Worm (Caenorhabditis elegans): ENCODE data around the gene tbh-1.
A peak's percentile ranks its signal among the peaks of the same experiment; 100 is the strongest.

tbh-1 gene

DNA sequence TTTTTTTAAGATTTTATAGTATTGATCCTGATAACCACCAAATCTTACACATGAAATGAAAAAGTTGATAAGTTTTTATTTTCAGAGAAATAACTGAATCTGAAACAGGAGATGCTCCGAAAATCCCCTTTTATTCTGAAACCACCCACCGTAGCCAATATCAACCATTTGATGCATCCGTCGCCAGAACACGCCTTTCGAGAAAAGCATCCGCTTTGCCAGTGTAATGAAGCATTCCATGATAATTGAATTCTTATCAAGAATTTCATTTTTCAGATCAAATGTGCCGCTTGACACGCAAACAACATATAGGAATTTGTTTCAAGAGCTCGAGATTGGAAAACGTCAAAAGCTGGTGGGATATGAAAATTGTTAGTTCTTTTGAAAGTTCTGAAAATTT, at the start of gene tbh-1:
TSS of gene tbh-1 (minus strand) at position 101 of the 400 bp plus-strand sequence.
- TF ChIP-seq dao-5 (tag; optimal IDR thresholded peaks at IDR 0.05): no peak
- no peak for TF ChIP-seq him-1 (tag; optimal IDR thresholded peaks at IDR 0.05)
- no peak for TF ChIP-seq W03F9.2 (tag; optimal IDR thresholded peaks at IDR 0.05)

DNA sequence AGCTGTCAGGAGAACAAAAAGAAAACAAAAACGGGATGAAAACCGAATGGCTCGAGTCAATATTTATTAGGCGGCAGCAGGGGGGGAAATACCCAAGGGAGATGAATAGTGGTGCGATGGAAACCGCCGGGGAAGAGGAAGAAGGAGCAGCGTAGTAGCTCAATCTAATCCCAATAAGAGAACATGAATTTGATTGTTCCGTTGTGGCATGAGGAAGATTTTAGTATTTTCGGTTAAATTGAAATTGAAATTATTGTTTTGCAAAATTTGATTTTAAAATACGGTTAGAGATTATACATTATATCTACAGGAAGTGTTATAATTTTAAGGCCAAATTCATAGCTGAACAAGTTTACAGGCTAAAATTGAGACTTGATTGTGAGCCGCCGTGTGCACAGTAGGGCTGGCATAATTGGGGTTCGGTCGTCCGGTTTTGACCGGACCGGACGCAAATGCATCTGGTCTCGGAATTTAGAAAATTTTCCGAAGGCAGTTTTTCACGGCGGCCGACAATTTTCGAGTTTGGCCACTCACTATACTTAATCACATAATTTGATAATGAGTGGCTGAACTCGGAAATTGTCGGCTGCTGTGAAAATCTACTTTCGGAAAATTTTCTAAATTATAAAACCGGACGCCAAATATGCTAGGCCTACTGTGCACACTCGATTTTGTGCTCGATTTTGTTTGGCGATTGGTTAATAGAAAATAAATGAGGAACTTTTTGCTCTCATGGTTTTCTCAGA, 47.5 kb upstream of the tbh-1 start:
- TF ChIP-seq W03F9.2 (tag; optimal IDR thresholded peaks at IDR 0.05) (no peak), him-1 (tag; optimal IDR thresholded peaks at IDR 0.05) (no peak), dao-5 (tag; optimal IDR thresholded peaks at IDR 0.05) (no peak)

DNA sequence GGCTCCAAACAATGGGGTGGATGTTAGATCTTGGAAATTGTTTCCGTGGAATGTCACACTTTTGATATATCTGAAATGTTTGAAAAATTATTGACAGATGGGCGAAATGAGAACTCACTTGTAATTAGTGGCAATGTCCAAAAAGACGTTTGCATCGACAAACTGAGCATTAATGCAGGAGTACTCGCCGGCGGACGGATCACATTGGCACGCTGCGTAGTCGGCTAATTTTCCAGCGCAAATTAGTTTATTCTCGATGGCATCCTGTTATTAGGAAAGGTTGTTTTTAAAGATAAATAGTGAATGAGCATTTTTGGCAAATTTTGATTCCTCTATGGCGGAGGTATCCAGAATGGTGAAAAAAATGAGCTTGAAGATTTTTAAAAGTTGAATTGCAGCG, 46.1 kb upstream of the tbh-1 start:
- TF ChIP-seq W03F9.2 (tag; optimal IDR thresholded peaks at IDR 0.05): no peak

DNA sequence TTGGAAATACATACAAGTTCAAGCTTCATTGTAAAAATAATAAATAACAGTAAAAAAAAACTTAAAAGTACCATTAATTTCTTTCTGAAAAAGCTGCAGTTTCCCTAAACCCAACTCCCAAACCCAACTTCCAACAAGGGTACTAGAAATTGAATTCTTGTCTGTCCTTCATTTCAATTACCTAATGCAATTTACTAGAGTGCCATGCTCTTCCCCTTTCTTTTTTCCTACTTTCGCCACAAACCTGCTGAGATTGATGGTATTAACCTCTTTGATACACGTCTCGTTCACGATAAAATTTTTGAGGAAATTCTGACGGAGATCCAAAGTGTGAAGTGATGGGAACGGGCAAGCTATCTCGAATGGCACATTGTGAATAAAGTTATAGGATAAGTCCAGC, 43.2 kb upstream of the tbh-1 start:
- TF ChIP-seq dao-5 (tag; optimal IDR thresholded peaks at IDR 0.05): no peak
- TF ChIP-seq him-1 (tag; optimal IDR thresholded peaks at IDR 0.05): no peak
- TF ChIP-seq W03F9.2 (tag; optimal IDR thresholded peaks at IDR 0.05): no peak

DNA sequence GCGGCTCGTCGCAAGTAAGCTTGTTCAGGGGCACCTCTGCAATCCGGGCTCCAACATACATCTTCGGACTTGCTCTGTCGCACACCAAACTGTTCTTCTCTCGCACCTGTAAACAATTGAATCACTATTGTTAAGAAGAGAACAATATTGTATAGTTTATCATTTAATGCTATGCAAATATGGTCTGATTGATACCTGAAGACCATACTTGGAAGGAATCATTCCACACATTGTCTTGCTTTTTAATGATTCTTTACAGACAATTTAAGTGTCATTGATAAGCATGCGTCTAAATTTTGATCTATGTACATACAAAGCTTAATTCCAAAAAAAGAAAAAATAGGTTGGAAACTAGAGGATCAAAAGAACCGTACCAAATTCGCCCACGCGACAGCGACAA, 42.2 kb upstream of the tbh-1 start:
- TF ChIP-seq dao-5 (tag; optimal IDR thresholded peaks at IDR 0.05) (no peak), him-1 (tag; optimal IDR thresholded peaks at IDR 0.05) (no peak), W03F9.2 (tag; optimal IDR thresholded peaks at IDR 0.05) (no peak)

DNA sequence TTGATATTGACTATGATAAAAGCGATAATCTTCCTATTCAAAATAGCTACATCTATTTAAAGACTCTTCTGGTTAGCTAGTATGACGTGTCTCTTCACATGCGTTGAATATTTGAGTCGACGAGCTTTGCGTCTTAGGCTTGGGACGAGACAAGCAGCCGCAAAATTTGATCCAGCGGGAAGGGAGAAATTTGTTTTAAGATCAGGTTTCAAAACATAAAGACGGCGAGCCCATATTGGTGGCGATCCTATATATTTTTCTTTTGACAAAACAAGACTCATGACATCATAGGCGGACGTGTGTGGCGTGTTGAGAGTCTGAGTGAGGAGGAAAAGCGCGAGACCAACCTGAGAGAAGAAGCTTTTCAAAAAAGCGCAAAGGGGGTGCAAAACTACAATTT, 40.8 kb upstream of the tbh-1 start:
- TF ChIP-seq him-1 (tag; optimal IDR thresholded peaks at IDR 0.05) (no peak), dao-5 (tag; optimal IDR thresholded peaks at IDR 0.05) (no peak)

DNA sequence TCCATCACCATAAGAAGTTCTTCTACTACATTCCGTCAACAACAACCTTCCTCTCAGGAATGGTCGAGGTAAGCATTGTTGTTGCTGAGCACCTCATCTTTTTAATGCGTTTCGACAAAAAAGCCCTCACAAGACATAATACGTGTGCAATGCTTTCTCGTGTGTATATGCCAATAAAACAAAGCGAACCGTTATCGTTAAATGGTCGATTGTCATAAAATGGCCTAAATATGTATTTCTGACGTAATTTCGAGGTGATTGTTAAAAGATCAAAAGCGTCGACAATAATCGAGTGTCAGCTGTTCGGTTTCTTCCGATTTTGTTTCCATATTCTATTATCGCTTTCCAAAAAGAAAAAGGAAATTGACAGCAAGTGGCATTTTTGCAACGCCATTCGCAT, 40.0 kb upstream of the tbh-1 start:
- TF ChIP-seq dao-5 (tag; optimal IDR thresholded peaks at IDR 0.05) (no peak), him-1 (tag; optimal IDR thresholded peaks at IDR 0.05) (no peak), W03F9.2 (tag; optimal IDR thresholded peaks at IDR 0.05) (no peak)

DNA sequence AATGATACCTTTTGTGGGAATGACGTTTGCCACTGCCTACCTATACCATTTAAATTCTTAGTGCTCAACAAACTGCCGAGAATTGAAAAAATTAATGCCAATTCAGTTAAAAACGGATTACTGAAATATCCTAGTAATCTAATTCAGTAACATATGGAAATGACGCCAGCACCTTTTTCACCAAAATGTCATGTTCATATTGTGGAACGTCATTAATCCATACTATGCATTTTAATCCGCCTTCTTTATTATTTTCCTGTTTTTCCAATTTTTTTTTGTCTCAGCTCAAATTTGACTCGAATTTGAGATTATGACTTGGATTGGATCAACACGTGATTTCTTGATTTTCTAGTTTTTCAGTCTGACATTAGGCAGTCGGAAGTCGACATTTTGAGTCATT, 36.7 kb upstream of the tbh-1 start:
- TF ChIP-seq him-1 (tag; optimal IDR thresholded peaks at IDR 0.05): no peak
- TF ChIP-seq W03F9.2 (tag; optimal IDR thresholded peaks at IDR 0.05): no peak
- no peak for TF ChIP-seq dao-5 (tag; optimal IDR thresholded peaks at IDR 0.05)

DNA sequence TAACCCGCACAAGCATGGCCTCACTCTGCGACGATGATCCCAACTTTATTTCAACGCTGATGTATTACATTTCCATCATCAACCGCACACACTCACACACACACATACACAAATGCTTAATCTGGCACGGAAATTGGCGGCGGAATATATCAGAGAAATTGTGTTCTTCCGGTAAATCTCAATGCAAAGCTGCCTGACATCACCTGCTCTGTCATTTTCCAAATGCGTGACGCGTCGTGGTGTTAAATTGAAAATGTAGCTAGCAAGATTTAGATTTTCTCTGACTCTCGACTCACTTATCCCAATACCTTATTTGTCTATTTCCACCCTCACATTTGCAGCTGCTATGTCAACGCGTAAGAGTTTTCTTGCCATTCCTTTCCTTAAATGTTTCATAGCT, 34.6 kb upstream of the tbh-1 start:
- TF ChIP-seq W03F9.2 (tag; optimal IDR thresholded peaks at IDR 0.05): no peak
- TF ChIP-seq him-1 (tag; optimal IDR thresholded peaks at IDR 0.05): no peak
- TF ChIP-seq dao-5 (tag; optimal IDR thresholded peaks at IDR 0.05): no peak

DNA sequence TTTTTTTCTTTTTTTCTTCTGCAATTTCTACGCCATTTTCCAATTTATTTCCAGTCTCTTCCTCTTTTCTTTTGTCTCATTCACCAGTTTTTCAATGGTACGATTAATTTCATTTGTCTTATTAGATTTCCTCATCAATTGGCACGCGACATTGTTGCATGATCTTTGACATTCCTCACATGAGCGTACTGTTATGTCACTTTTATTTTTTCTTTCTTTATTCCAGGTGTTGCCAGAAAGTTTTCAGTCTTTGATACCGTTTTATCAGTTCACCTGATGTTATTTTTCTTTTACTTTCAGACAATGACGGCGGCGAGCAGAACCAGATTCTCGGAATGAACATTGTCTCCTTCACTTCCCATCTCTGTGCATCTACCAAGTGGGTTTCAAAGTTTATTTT, 32.7 kb upstream of the tbh-1 start, which contains the start of the genes olrn-1 and C02C6.14:
TSS of gene olrn-1 (plus strand) at position 301 of the 400 bp plus-strand sequence.
TSS of gene C02C6.14 (plus strand) at position 304 of the 400 bp plus-strand sequence.
- TF ChIP-seq him-1 (tag; optimal IDR thresholded peaks at IDR 0.05) (no peak), W03F9.2 (tag; optimal IDR thresholded peaks at IDR 0.05) (no peak), dao-5 (tag; optimal IDR thresholded peaks at IDR 0.05) (no peak)

DNA sequence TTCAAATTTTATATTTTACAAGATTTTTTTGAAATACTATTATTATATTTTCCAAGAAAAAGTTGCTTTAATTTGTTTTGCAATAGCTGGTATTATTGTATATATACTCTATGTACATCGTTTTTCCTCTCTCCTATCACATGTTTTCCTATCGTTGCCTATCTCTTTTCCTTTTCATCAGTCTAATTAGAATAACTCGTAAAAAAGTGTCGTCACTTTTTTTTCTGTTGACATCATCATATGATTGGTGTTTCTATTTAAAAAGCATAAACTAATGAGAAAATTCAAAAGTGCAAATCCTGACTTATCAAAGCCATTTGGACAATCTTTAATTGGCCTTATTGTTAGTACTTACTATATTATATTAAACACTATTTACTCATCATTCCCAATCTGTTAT, 31.3 kb upstream of the tbh-1 start:
- TF ChIP-seq W03F9.2 (tag; optimal IDR thresholded peaks at IDR 0.05) (no peak), dao-5 (tag; optimal IDR thresholded peaks at IDR 0.05) (no peak), him-1 (tag; optimal IDR thresholded peaks at IDR 0.05) (no peak)

DNA sequence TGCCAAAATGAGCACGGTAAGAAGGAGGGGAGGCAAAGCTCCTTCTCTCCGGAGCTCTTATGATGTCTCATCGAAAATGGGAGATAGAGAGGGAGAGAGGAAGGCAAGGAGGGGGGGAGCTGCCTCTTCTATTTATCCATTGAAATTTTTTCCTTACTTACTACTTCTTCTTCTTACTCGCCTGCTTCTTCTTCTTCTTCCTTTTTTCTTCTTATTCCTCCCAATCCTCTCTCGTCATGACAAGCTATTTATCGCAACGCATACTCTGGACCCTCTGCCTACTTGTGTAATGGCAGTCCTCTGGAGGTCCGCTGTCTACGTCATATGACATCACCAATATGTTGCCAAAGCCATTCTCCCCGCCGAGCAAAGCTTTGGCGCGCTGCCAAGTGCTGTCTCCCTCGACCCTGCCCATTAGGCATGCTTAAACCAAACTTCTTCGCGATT, 30.5 kb upstream of the tbh-1 start:
- TF ChIP-seq dao-5 (tag; optimal IDR thresholded peaks at IDR 0.05): no peak
- TF ChIP-seq him-1 (tag; optimal IDR thresholded peaks at IDR 0.05): peak; percentile 72

DNA sequence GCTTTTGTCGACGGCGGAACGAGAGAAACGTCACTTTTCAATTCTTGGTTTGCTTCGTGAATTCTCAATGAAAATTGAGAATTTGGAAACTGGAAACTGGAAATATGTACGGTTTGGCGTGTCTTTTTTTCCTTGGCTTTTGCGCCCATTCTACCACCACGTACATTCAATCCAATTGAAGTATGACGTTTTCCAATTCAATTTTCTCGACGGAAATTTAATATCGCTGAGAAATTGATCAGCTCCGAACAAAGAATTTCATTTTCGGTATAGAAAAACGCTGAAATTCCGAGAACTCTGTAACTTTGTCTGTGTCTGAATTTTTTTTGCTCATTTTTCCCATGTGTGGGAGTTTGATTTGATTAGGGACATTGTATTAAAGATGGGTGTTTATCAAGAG, 28.6 kb upstream of the tbh-1 start:
- TF ChIP-seq dao-5 (tag; optimal IDR thresholded peaks at IDR 0.05) (no peak), W03F9.2 (tag; optimal IDR thresholded peaks at IDR 0.05) (no peak), him-1 (tag; optimal IDR thresholded peaks at IDR 0.05) (no peak)

DNA sequence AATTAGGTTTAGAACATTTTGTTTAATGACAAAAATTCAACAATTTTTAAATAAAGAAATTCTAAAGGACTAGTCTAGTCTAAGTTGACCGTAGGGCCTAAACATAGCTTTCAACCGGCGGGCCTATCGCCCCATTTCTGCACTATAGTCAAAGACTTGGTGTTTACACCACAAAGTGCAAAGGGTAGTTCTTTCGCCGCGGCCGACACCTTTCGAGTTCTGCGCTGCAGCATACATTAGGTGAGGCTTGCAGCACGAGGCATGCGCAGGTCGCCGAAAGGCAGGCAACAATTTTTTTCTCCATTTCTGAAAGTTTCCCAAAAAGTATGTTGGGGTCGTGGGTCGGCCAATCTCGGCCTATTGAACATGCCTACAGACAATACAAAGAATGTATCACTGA, 23.8 kb upstream of the tbh-1 start:
- TF ChIP-seq W03F9.2 (tag; optimal IDR thresholded peaks at IDR 0.05) (no peak), dao-5 (tag; optimal IDR thresholded peaks at IDR 0.05) (no peak), him-1 (tag; optimal IDR thresholded peaks at IDR 0.05) (no peak)

DNA sequence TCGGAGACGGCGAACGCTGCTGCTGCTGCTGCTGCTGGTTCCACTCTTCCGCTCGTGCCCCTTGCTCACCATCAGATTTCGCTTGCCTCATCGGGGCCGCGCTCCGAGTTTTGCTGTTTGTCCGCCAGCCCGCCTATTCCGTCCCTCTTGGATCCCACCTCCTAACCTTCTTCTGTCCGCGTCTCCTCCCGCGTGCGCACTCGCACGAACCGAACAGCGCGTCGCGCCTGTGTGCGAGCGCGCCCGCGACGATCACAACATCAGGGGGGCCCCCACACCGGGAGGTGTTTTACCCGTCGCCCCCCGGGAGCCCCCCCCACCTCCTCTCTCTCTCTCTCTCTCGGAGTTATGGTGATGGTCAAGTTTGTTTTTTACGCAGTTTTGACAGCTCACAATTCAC, 11.1 kb upstream of the tbh-1 start:
- TF ChIP-seq dao-5 (tag; optimal IDR thresholded peaks at IDR 0.05): no peak
- TF ChIP-seq W03F9.2 (tag; optimal IDR thresholded peaks at IDR 0.05): no peak
- TF ChIP-seq him-1 (tag; optimal IDR thresholded peaks at IDR 0.05): no peak
